Fruit fly (Drosophila melanogaster): ENCODE measurements around the gene Rpt5.

DNA sequence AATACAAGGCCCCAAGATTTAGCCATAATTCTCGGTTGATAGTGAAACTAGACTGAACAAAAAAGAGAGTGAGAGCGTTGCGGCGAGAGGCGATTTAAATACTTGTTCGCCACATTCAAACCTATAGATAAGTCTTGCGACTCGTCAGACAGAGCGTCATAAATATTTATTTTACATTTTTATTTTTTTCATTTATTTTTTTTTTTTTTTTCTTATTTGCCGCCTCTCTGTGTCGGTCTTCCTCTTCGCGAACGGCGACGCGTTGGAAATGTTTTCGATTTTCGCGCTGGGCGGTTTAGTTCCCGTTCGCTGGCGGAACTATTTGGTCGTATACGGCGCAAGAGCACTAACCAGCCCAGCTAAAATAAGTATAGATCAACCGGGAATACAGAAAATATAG lies 24.6 kb upstream of the Rpt5 start:
- TF ChIP-seq net (GFP tag; optimal IDR thresholded peaks at IDR 0.05) (peak; percentile 33), acj6 (GFP tag; optimal IDR thresholded peaks at IDR 0.05) (no peak), CG6276 (GFP tag; optimal IDR thresholded peaks at IDR 0.05) (peak; percentile 49), CG6854 (GFP tag; optimal IDR thresholded peaks at IDR 0.05) (no peak), Sox102F (GFP tag; optimal IDR thresholded peaks at IDR 0.05) (no peak), Gug (GFP tag; IDR thresholded peaks at IDR 0.05) (no peak), CG11294 (GFP tag; IDR thresholded peaks at IDR 0.05) (no peak)

Data from whole organism, prepupa.